Worm (Caenorhabditis elegans) whole organism, mixed stage, embryonic: ENCODE results near the gene bicd-1.

Experiments
- ceh-39 ChIP-seq: fragments of 150-350 bp; optimal IDR thresholded peaks from 2 replicates; lab custom pipeline; 2014; ENCODE audit warnings: missing biosample characterization, missing genetic modification characterization
- nhr-12 ChIP-seq: fragments of 150-350 bp; optimal IDR thresholded peaks from 2 replicates; lab custom pipeline; 2014; ENCODE audit warnings: missing biosample characterization, missing genetic modification characterization

ce11 chrIV:6595912-6596311 lies 23.8 kb upstream of the bicd-1 start, which contains the start of gene F38A5.22:
- no peak for TF ChIP-seq nhr-12 (tag; lab: Kevin White, UChicago)
- TF ChIP-seq ceh-39 (tag; lab: Kevin White, UChicago) = no peak
